Worm (Caenorhabditis elegans): ENCODE data around the gene cyp-31A5.
"Not testable (repeated sequence)": the region's sequence is repeated elsewhere in the genome, so short reads cannot be mapped to it uniquely, and the experiment has no call there.

ce11 chrIV:13433904-13434303 lies 32.8 kb downstream of the cyp-31A5 start, which contains the start of gene K09B11.5:
- TF ChIP-seq dao-5, W03F9.2, him-1 (tag; optimal IDR thresholded peaks at IDR 0.05): not testable (repeated sequence)

All from whole organism, L4/young adult.